Fruit fly (Drosophila melanogaster) S2 (cell line): ENCODE results near the gene rdgB.
A peak's percentile ranks its signal among the peaks of the same experiment; 100 is the strongest.

Source experiments
- CG8478 ChIP-seq: fragments of >200 bp; optimal IDR thresholded peaks from 2 replicates; lab custom pipeline; 2018
- CTCF ChIP-seq, 2 experiments: fragments of >200 bp; optimal IDR thresholded peaks; 2 replicates each; lab custom pipeline; 2018

rdgB gene

dm6 chrX:13762372-13762883, at the start of gene rdgB:
rdgB (plus strand) TSS chrX:13762752.
- TF ChIP-seq CG8478 (lab: Kevin White, UChicago) (no peak), CTCF (optimal IDR thresholded peaks at IDR 0.05; lab: Kevin White, UChicago) (no peak)

- TF ChIP-seq CTCF (optimal IDR thresholded peaks at IDR 0.05; lab: Kevin White, UChicago) (no peak), CG8478 (lab: Kevin White, UChicago) (no peak)
Observed at dm6 chrX:13717982-13718402, 44.6 kb upstream of the rdgB start, which contains the start of gene Nadsyn. Nadsyn (minus strand) TSS chrX:13718285.

dm6 chrX:13721934-13722333, 40.6 kb upstream of the rdgB start, which contains the start of the genes Mrgn1 and mus101:
Mrgn1 (minus strand) TSS chrX:13721977.
mus101 (plus strand) TSS chrX:13722246.
- TF ChIP-seq CG8478 (lab: Kevin White, UChicago) (no peak), CTCF (optimal IDR thresholded peaks at IDR 0.05; lab: Kevin White, UChicago) (no peak)

dm6 chrX:13734866-13735265, 27.7 kb upstream of the rdgB start:
- TF ChIP-seq CG8478 (lab: Kevin White, UChicago) (no peak), CTCF (optimal IDR thresholded peaks at IDR 0.05; lab: Kevin White, UChicago) (no peak)

dm6 chrX:13735322-13736173, 27.0 kb upstream of the rdgB start:
- no peak for TF ChIP-seq CTCF (optimal IDR thresholded peaks at IDR 0.05; lab: Kevin White, UChicago)
- TF ChIP-seq CG8478 (lab: Kevin White, UChicago), result no peak

dm6 chrX:13736174-13736482, 26.4 kb upstream of the rdgB start, which contains the start of gene g:
g (minus strand) TSS chrX:13736278.
- TF ChIP-seq CG8478 (lab: Kevin White, UChicago), result no peak
- peak in 1 of 2 experiments; percentile 51 for TF ChIP-seq CTCF (optimal IDR thresholded peaks at IDR 0.05; lab: Kevin White, UChicago)

- TF ChIP-seq CTCF (optimal IDR thresholded peaks at IDR 0.05; lab: Kevin White, UChicago), result no peak
- no peak for TF ChIP-seq CG8478 (lab: Kevin White, UChicago)
Observed at dm6 chrX:13737939-13738338, 24.6 kb upstream of the rdgB start, which contains the start of gene CG11134. CG11134 (plus strand) TSS chrX:13737942.

- TF ChIP-seq CG8478 (lab: Kevin White, UChicago) (no peak), CTCF (optimal IDR thresholded peaks at IDR 0.05; lab: Kevin White, UChicago) (peak in 1 of 2 experiments; percentile 20)
Observed at dm6 chrX:13739411-13739888, 23.1 kb upstream of the rdgB start, which contains the start of gene CG11151. CG11151 (plus strand) TSS chrX:13739744.

- no peak for TF ChIP-seq CTCF (optimal IDR thresholded peaks at IDR 0.05; lab: Kevin White, UChicago)
- no peak for TF ChIP-seq CG8478 (lab: Kevin White, UChicago)
Observed at dm6 chrX:13740062-13740461, 22.5 kb upstream of the rdgB start.

- TF ChIP-seq CG8478 (lab: Kevin White, UChicago), result no peak
- no peak for TF ChIP-seq CTCF (optimal IDR thresholded peaks at IDR 0.05; lab: Kevin White, UChicago)
Observed at dm6 chrX:13740992-13741391, 21.6 kb upstream of the rdgB start.

- TF ChIP-seq CTCF (optimal IDR thresholded peaks at IDR 0.05; lab: Kevin White, UChicago) (peak; percentile 2 to 31), CG8478 (lab: Kevin White, UChicago) (no peak)
Observed at dm6 chrX:13744599-13745052, 17.9 kb upstream of the rdgB start, which contains the start of gene Grip91. Grip91 (minus strand) TSS chrX:13744683.

- TF ChIP-seq CG8478 (lab: Kevin White, UChicago) (no peak), CTCF (optimal IDR thresholded peaks at IDR 0.05; lab: Kevin White, UChicago) (no peak)
Observed at dm6 chrX:13747052-13747451, 15.5 kb upstream of the rdgB start.

- TF ChIP-seq CG8478 (lab: Kevin White, UChicago), result no peak
- TF ChIP-seq CTCF (optimal IDR thresholded peaks at IDR 0.05; lab: Kevin White, UChicago), result no peak
Observed at dm6 chrX:13747635-13748467, 14.7 kb upstream of the rdgB start.
